Fruit fly (Drosophila melanogaster): ENCODE data around the gene Femcoat.

Gene Femcoat

dm6 chrX:4197463-4197862, 45.2 kb downstream of the Femcoat start (continued):
- peak; percentile 48 for TF ChIP-seq CG14667 (GFP tag; IDR thresholded peaks at IDR 0.05)
- 0 out of 2 replicates have a peak, but pooled peaks have one; percentile 16 for TF ChIP-seq ssp (GFP tag; IDR thresholded peaks at IDR 0.05)
- TF ChIP-seq ara (GFP tag; IDR thresholded peaks at IDR 0.05) = peak; percentile 44; the same call in 1 of the 2 replicates
- no peak for TF ChIP-seq Mes4 (GFP tag; optimal IDR thresholded peaks at IDR 0.05)
- no peak for TF ChIP-seq croc (GFP tag; conservative IDR thresholded peaks at IDR 0.05)
- peak; percentile 31; the same call in 1 of the 2 replicates for TF ChIP-seq lmd (GFP tag; IDR thresholded peaks at IDR 0.05)
- peak; percentile 34 for TF ChIP-seq CG11504 (tag; optimal IDR thresholded peaks at IDR 0.05)
- TF ChIP-seq Oli (tag; optimal IDR thresholded peaks at IDR 0.05) = peak; percentile 5
- peak; percentile 30; the same call in 1 of the 2 replicates for TF ChIP-seq CG4404 (GFP tag; IDR thresholded peaks at IDR 0.05)
- TF ChIP-seq CG7271 (tag; optimal IDR thresholded peaks at IDR 0.05) = no peak
- peak; percentile 43 for TF ChIP-seq nom (GFP tag; optimal IDR thresholded peaks at IDR 0.05)
- TF ChIP-seq BEAF-32 (GFP tag; optimal IDR thresholded peaks at IDR 0.05) = no peak
- TF ChIP-seq Ptx1 (GFP tag; IDR thresholded peaks at IDR 0.05) = peak; percentile 55
- no peak for TF ChIP-seq CG10267 (tag; optimal IDR thresholded peaks at IDR 0.05)
- no peak for TF ChIP-seq Kr (GFP tag; optimal IDR thresholded peaks at IDR 0.05)
- TF ChIP-seq slbo (GFP tag; IDR thresholded peaks at IDR 0.05) = peak; percentile 41
- TF ChIP-seq Max (GFP tag; optimal IDR thresholded peaks at IDR 0.05) = no peak
- TF ChIP-seq CG31441 (GFP tag; IDR thresholded peaks at IDR 0.05) = 0 out of 2 replicates have a peak, but pooled peaks have one; percentile 9
- TF ChIP-seq CG5245 (GFP tag; optimal IDR thresholded peaks at IDR 0.05) = peak; percentile 3
- peak; percentile 22 for TF ChIP-seq CG30403 (GFP tag; optimal IDR thresholded peaks at IDR 0.05)
- TF ChIP-seq E2f1 (GFP tag; IDR thresholded peaks at IDR 0.05) = 0 out of 2 replicates have a peak, but pooled peaks have one; percentile 14
- TF ChIP-seq lola (GFP tag; optimal IDR thresholded peaks at IDR 0.05) = peak in 1 of 3 experiments; percentile 15
- no peak for TF ChIP-seq CG4854 (GFP tag; optimal IDR thresholded peaks at IDR 0.05)
- TF ChIP-seq CG12219 (GFP tag; optimal IDR thresholded peaks at IDR 0.05) = no peak
- TF ChIP-seq gem (tag; optimal IDR thresholded peaks at IDR 0.05) = peak; percentile 41
- TF ChIP-seq CG8388 (GFP tag; optimal IDR thresholded peaks at IDR 0.05) = peak; percentile 3
- peak; percentile 14 for TF ChIP-seq phol (tag; optimal IDR thresholded peaks at IDR 0.05)
- peak; percentile 12 for TF ChIP-seq CG15696 (tag; optimal IDR thresholded peaks at IDR 0.05)
- TF ChIP-seq ato (GFP tag; IDR thresholded peaks at IDR 0.05; ENCODE audit: partially characterized antibody) = no peak
- peak; percentile 24 for TF ChIP-seq unpg (GFP tag; optimal IDR thresholded peaks at IDR 0.05)
- TF ChIP-seq Blimp-1 (GFP tag; optimal IDR thresholded peaks at IDR 0.05) = peak; percentile 47
- no peak for TF ChIP-seq CG9817 (tag; optimal IDR thresholded peaks at IDR 0.05)
- TF ChIP-seq sisA (GFP tag; IDR thresholded peaks at IDR 0.05) = peak; percentile 40; the same call in 1 of the 2 replicates
- TF ChIP-seq CG9797 (GFP tag; optimal IDR thresholded peaks at IDR 0.05) = no peak
- peak; percentile 36 for TF ChIP-seq dmrt11E (tag; optimal IDR thresholded peaks at IDR 0.05)
- no peak for TF ChIP-seq CG8089 (GFP tag; optimal IDR thresholded peaks at IDR 0.05)
- TF ChIP-seq prd (optimal IDR thresholded peaks at IDR 0.05) = no peak
- peak; percentile 62; the same call in 2 of the 3 replicates for TF ChIP-seq prd (GFP tag; IDR thresholded peaks at IDR 0.05)
- TF ChIP-seq HLH54F (GFP tag; optimal IDR thresholded peaks at IDR 0.05) = no peak
- TF ChIP-seq Ada2b (GFP tag; IDR thresholded peaks at IDR 0.05) = 0 out of 2 replicates have a peak, but pooled peaks have one; percentile 35
- TF ChIP-seq vnd (GFP tag; IDR thresholded peaks at IDR 0.05; ENCODE audit: partially characterized antibody) = no peak
- TF ChIP-seq fru (optimal IDR thresholded peaks at IDR 0.05) = no peak
- peak; percentile 16 for TF ChIP-seq az2 (GFP tag; optimal IDR thresholded peaks at IDR 0.05)
- TF ChIP-seq gsb (GFP tag; IDR thresholded peaks at IDR 0.05) = no peak
- TF ChIP-seq tap (tag; optimal IDR thresholded peaks at IDR 0.05) = no peak
- peak in 1 of 2 experiments; percentile 53 for TF ChIP-seq bsh (GFP tag; optimal IDR thresholded peaks at IDR 0.05)
- TF ChIP-seq btn (GFP tag; optimal IDR thresholded peaks at IDR 0.05) = no peak
- no peak for TF ChIP-seq CG6683 (GFP tag; optimal IDR thresholded peaks at IDR 0.05)
- peak; percentile 32 for TF ChIP-seq CG17829 (tag; optimal IDR thresholded peaks at IDR 0.05)
- TF ChIP-seq CG8765 (GFP tag; IDR thresholded peaks at IDR 0.05) = no peak
